Worm (Caenorhabditis elegans): Measurements from ENCODE around the gene npr-38.

Gene npr-38

DNA sequence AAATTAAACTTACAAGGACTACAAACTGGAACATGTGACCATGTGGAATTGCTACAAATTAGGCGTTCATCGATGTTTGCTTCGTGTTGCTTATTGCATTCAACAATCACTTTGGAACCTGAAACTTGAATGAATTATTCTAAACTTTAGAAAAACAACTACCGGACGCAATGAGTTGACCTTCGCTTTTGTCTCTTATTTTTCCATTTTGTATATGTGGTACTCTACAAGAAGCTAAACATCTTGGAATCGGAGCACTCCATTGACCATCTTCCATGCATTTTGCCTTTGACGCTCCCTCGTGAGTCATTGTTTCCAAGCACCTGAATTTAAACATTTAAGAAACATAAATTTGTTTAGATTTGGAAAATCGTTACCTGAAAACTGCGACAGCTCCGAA is 22.5 kb upstream of the npr-38 start:
- TF ChIP-seq ama-1 (optimal IDR thresholded peaks at IDR 0.05) (no peak), ztf-4 (tag; optimal IDR thresholded peaks at IDR 0.05) (no peak), eor-1 (tag; optimal IDR thresholded peaks at IDR 0.05) (no peak)

- no peak for TF ChIP-seq hmg-11 (tag; optimal IDR thresholded peaks at IDR 0.05)
- no peak for TF ChIP-seq pha-4 (tag; optimal IDR thresholded peaks at IDR 0.05)
- no peak for TF ChIP-seq fkh-2 (tag; optimal IDR thresholded peaks at IDR 0.05)
These were observed 19.9 kb upstream of the npr-38 start, which contains the start of gene lev-9 for ce11 chrX:6291632-6292031. Gene lev-9 (minus strand): TSS chrX:6291732.

DNA sequence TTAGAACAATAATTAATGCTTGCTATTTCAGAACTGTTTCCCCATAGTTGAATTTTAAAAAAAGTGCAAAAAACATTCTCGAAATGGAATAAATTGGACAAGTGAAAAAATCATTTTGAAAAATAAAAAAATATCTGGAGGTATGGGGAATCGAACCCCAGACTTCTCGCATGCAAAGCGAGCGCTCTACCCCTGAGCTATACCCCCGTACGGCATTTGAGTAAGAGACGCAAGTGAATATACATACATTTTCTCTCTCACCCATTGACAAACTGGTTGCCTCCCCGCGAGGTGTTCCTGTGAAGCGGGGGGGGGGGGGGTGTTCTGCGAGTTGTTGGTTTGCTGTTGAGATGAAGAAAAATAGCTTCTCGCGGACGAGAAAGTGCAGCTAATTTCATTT is 19.3 kb upstream of the npr-38 start:
- TF ChIP-seq ztf-11 (tag; optimal IDR thresholded peaks at IDR 0.05) (no peak), tbx-2 (tag; optimal IDR thresholded peaks at IDR 0.05) (peak; percentile 61), lin-39 (tag; optimal IDR thresholded peaks at IDR 0.05) (peak; percentile 61), snpc-4 (tag; optimal IDR thresholded peaks at IDR 0.05) (peak; percentile 9), pqm-1 (tag; optimal IDR thresholded peaks at IDR 0.05) (no peak), nhr-23 (tag; optimal IDR thresholded peaks at IDR 0.05) (peak; percentile 59), skn-1 (tag; optimal IDR thresholded peaks at IDR 0.05) (no peak), mml-1 (tag; optimal IDR thresholded peaks at IDR 0.05) (no peak), nhr-43 (tag; optimal IDR thresholded peaks at IDR 0.05; ENCODE audit: poor library complexity, severe bottlenecking) (peak; percentile 49), R02D3.7 (tag; optimal IDR thresholded peaks at IDR 0.05) (no peak), lsy-12 (tag; optimal IDR thresholded peaks at IDR 0.05) (peak; percentile 42), ZK546.5 (tag; optimal IDR thresholded peaks at IDR 0.05) (no peak), hmg-11 (tag; optimal IDR thresholded peaks at IDR 0.05) (peak; percentile 86), ztf-4 (tag; optimal IDR thresholded peaks at IDR 0.05) (no peak), fkh-2 (tag; optimal IDR thresholded peaks at IDR 0.05) (no peak), elt-2 (tag; optimal IDR thresholded peaks at IDR 0.05) (peak; percentile 41), nhr-67 (tag; optimal IDR thresholded peaks at IDR 0.05) (no peak), nhr-25 (tag; optimal IDR thresholded peaks at IDR 0.05) (peak; percentile 18), jun-1 (tag; optimal IDR thresholded peaks at IDR 0.05) (peak; percentile 35), ceh-28 (tag; optimal IDR thresholded peaks at IDR 0.05) (peak; percentile 12), sea-2 (GFP tag; optimal IDR thresholded peaks at IDR 0.05) (no peak), daf-12 (tag; optimal IDR thresholded peaks at IDR 0.05) (no peak), pha-4 (tag; optimal IDR thresholded peaks at IDR 0.05) (peak; percentile 53), nhr-12 (tag; optimal IDR thresholded peaks at IDR 0.05) (no peak), nfya-1 (tag; optimal IDR thresholded peaks at IDR 0.05; ENCODE audit: insufficient read depth) (peak; percentile 57), aly-2 (tag; optimal IDR thresholded peaks at IDR 0.05) (no peak), nhr-77 (tag; optimal IDR thresholded peaks at IDR 0.05) (peak; percentile 62), elt-1 (tag; optimal IDR thresholded peaks at IDR 0.05) (no peak), egl-27 (tag; optimal IDR thresholded peaks at IDR 0.05) (no peak), ceh-9 (tag; optimal IDR thresholded peaks at IDR 0.05) (no peak), egl-5 (tag; optimal IDR thresholded peaks at IDR 0.05) (peak; percentile 1), ama-1 (optimal IDR thresholded peaks at IDR 0.05) (no peak), fkh-10 (GFP tag; optimal IDR thresholded peaks at IDR 0.05) (no peak), eor-1 (tag; optimal IDR thresholded peaks at IDR 0.05) (peak in 1 of 2 experiments; percentile 29), elt-3 (tag; optimal IDR thresholded peaks at IDR 0.05) (no peak), nhr-76 (tag; optimal IDR thresholded peaks at IDR 0.05) (no peak), ceh-16 (tag; optimal IDR thresholded peaks at IDR 0.05) (no peak), mdl-1 (tag; optimal IDR thresholded peaks at IDR 0.05) (no peak), nhr-237 (tag; optimal IDR thresholded peaks at IDR 0.05) (no peak), ceh-82 (tag; optimal IDR thresholded peaks at IDR 0.05) (no peak)

- TF ChIP-seq nhr-12 (tag; optimal IDR thresholded peaks at IDR 0.05) (no peak), lin-15B (tag; optimal IDR thresholded peaks at IDR 0.05) (no peak), lsy-12 (tag; optimal IDR thresholded peaks at IDR 0.05) (no peak), egl-27 (tag; optimal IDR thresholded peaks at IDR 0.05) (no peak), ceh-82 (tag; optimal IDR thresholded peaks at IDR 0.05) (no peak), hmg-11 (tag; optimal IDR thresholded peaks at IDR 0.05) (no peak), snpc-4 (tag; optimal IDR thresholded peaks at IDR 0.05) (no peak), skn-1 (tag; optimal IDR thresholded peaks at IDR 0.05) (no peak), pqm-1 (tag; optimal IDR thresholded peaks at IDR 0.05) (no peak), fos-1 (tag; optimal IDR thresholded peaks at IDR 0.05) (no peak), ceh-9 (tag; optimal IDR thresholded peaks at IDR 0.05) (no peak), ztf-11 (tag; optimal IDR thresholded peaks at IDR 0.05) (no peak), ama-1 (optimal IDR thresholded peaks at IDR 0.05) (no peak), ceh-16 (tag; optimal IDR thresholded peaks at IDR 0.05) (no peak), nhr-25 (tag; optimal IDR thresholded peaks at IDR 0.05) (no peak)
These were observed 18.7 kb upstream of the npr-38 start, which contains the start of gene mom-1 for ce11 chrX:6292812-6293211. Gene mom-1 (plus strand): TSS chrX:6293112.
